Fruit fly (Drosophila melanogaster) whole organism, embryonic: ENCODE measurements around the gene CG6126.
A peak's percentile ranks its signal among the peaks of the same experiment; 100 is the strongest.

Experiments
- Atf-2 ChIP-seq: fragments of 200-800 bp; sonication (Bioruptor generic); optimal IDR thresholded peaks from 2 replicates; lab custom pipeline; 2016; ENCODE audit warnings: missing biosample characterization, missing genetic modification characterization
- BEAF-32 ChIP-seq: fragments of 200-800 bp; sonication (Bioruptor generic); optimal IDR thresholded peaks from 3 replicates; lab custom pipeline; 2017; ENCODE audit warnings: missing biosample characterization, missing genetic modification characterization, mild to moderate bottlenecking, moderate library complexity, missing genetic modification reagents
- CG10543 ChIP-seq: fragments of 200-800 bp; sonication (Bioruptor generic); optimal IDR thresholded peaks from 3 replicates; lab custom pipeline; 2017; ENCODE audit warnings: missing biosample characterization, mild to moderate bottlenecking, missing genetic modification characterization, moderate library complexity
- CG11085 ChIP-seq: fragments of 200-800 bp; sonication (Bioruptor generic); IDR thresholded peaks from 2 replicates; pipeline ENCODE4 v1.3.6; 2022; ENCODE audit warnings: missing biosample characterization, missing genetic modification characterization
- CG11247 ChIP-seq: fragments of 200-800 bp; sonication (Bioruptor generic); IDR thresholded peaks from 2 replicates; pipeline ENCODE4 v1.3.6; 2022; ENCODE audit warnings: missing biosample characterization, missing genetic modification characterization
- CG1233 ChIP-seq: fragments of 200-800 bp; sonication (Bioruptor generic); optimal IDR thresholded peaks from 4 replicates; lab custom pipeline; 2018; ENCODE audit warnings: missing biosample characterization, mild to moderate bottlenecking, missing genetic modification characterization
- CG13894 ChIP-seq: fragments of 200-800 bp; sonication (Bioruptor generic); optimal IDR thresholded peaks from 3 replicates; lab custom pipeline; 2018; ENCODE audit warnings: missing biosample characterization, mild to moderate bottlenecking, missing genetic modification characterization, moderate library complexity
- CG17912 ChIP-seq: fragments of 200-800 bp; sonication (Bioruptor generic); optimal IDR thresholded peaks from 2 replicates; lab custom pipeline; 2018; ENCODE audit warnings: missing biosample characterization, mild to moderate bottlenecking, missing genetic modification characterization
- CG18262 ChIP-seq: fragments of 200-800 bp; optimal IDR thresholded peaks from 3 replicates; lab custom pipeline; 2019; ENCODE audit warnings: missing biosample characterization, mild to moderate bottlenecking, missing genetic modification characterization, moderate library complexity
- CG3281 ChIP-seq: fragments of 200-800 bp; sonication (Bioruptor generic); optimal IDR thresholded peaks from 3 replicates; lab custom pipeline; 2017; ENCODE audit warnings: missing biosample characterization, mild to moderate bottlenecking, missing genetic modification characterization
- CG3726 ChIP-seq: fragments of 200-800 bp; sonication (Bioruptor generic); IDR thresholded peaks from 3 replicates; pipeline ENCODE4, ENCODE4 v1.3.6; 2022; ENCODE audit warnings: missing biosample characterization, missing genetic modification characterization
- CG4820 ChIP-seq: fragments of 200-800 bp; sonication (Bioruptor generic); optimal IDR thresholded peaks from 3 replicates; lab custom pipeline; 2016; ENCODE audit warnings: missing biosample characterization, missing genetic modification characterization
- CG5180 ChIP-seq: fragments of 200-800 bp; sonication (Bioruptor generic); optimal IDR thresholded peaks from 3 replicates; lab custom pipeline; 2017; ENCODE audit warnings: missing biosample characterization, missing genetic modification characterization, mild to moderate bottlenecking, moderate library complexity, missing genetic modification reagents
- Deaf1 ChIP-seq: fragments of 200-800 bp; optimal IDR thresholded peaks from 3 replicates; lab custom pipeline; 2019; ENCODE audit warnings: missing biosample characterization, mild to moderate bottlenecking, missing genetic modification characterization, moderate library complexity
- Dip3 ChIP-seq: fragments of 200-800 bp; sonication (Bioruptor generic); optimal IDR thresholded peaks from 3 replicates; lab custom pipeline; 2016; ENCODE audit warnings: missing biosample characterization, missing genetic modification characterization
- HHEX ChIP-seq: fragments of 200-800 bp; sonication (Bioruptor generic); optimal IDR thresholded peaks from 3 replicates; lab custom pipeline; 2017; ENCODE audit warnings: missing biosample characterization, mild to moderate bottlenecking, missing genetic modification characterization, missing genetic modification reagents
- Hand ChIP-seq: fragments of 200-800 bp; sonication (Bioruptor generic); optimal IDR thresholded peaks from 2 replicates; lab custom pipeline; 2017; ENCODE audit warnings: mild to moderate bottlenecking, missing biosample characterization, missing genetic modification reagents, missing genetic modification characterization
- HmgD ChIP-seq: fragments of 200-800 bp; sonication (Bioruptor generic); optimal IDR thresholded peaks from 3 replicates; lab custom pipeline; 2016; ENCODE audit warnings: missing biosample characterization, missing genetic modification characterization
- HmgZ ChIP-seq: fragments of 200-800 bp; sonication (Bioruptor generic); optimal IDR thresholded peaks from 2 replicates; lab custom pipeline; 2018; ENCODE audit warnings: missing biosample characterization, mild to moderate bottlenecking, missing genetic modification characterization
- Med ChIP-seq: fragments of 200-800 bp; sonication (Bioruptor generic); peaks from one replicate; lab custom pipeline; 2016; ENCODE audit warnings: missing biosample characterization, missing genetic modification characterization, mild to moderate bottlenecking, inconsistent platforms, moderate library complexity
- Meics ChIP-seq: fragments of 200-800 bp; sonication (Bioruptor generic); optimal IDR thresholded peaks from 2 replicates; lab custom pipeline; 2017; ENCODE audit warnings: missing biosample characterization, mild to moderate bottlenecking, missing genetic modification characterization
- NC2β ChIP-seq: fragments of 200-800 bp; sonication (Bioruptor generic); optimal IDR thresholded peaks from 2 replicates; lab custom pipeline; 2016; ENCODE audit warnings: missing biosample characterization, missing genetic modification characterization
- Nf-YC ChIP-seq: fragments of 200-800 bp; optimal IDR thresholded peaks from 3 replicates; lab custom pipeline; 2019; ENCODE audit warnings: missing biosample characterization, mild to moderate bottlenecking, missing genetic modification characterization, moderate library complexity
- TFAM ChIP-seq: fragments of 200-800 bp; sonication (Bioruptor generic); optimal IDR thresholded peaks from 2 replicates; lab custom pipeline; 2017; ENCODE audit warnings: missing biosample characterization, missing genetic modification characterization, inconsistent platforms
- abd-A ChIP-seq: fragments of 200-800 bp; sonication (Bioruptor generic); optimal IDR thresholded peaks from 3 replicates; lab custom pipeline; 2019; ENCODE audit warnings: missing biosample characterization, mild to moderate bottlenecking, missing genetic modification characterization, moderate library complexity
- ap ChIP-seq: fragments of 200-800 bp; sonication (Bioruptor generic); IDR thresholded peaks from 2 replicates; pipeline ENCODE4 v1.3.6; 2022; ENCODE audit warnings: missing biosample characterization, missing genetic modification characterization
- bab2 ChIP-seq: fragments of 200-800 bp; sonication (Bioruptor generic); optimal IDR thresholded peaks from 2 replicates; lab custom pipeline; 2016; ENCODE audit warnings: missing biosample characterization, missing genetic modification characterization
- bigmax ChIP-seq: fragments of 200-800 bp; sonication (Bioruptor generic); optimal IDR thresholded peaks from 2 replicates; lab custom pipeline; 2018; ENCODE audit warnings: missing biosample characterization, mild to moderate bottlenecking, missing genetic modification characterization
- bsh ChIP-seq, 2 experiments: fragments of 200-800 bp; sonication (Bioruptor generic); optimal IDR thresholded peaks; 2 replicates each; lab custom pipeline; 2017 to 2018; ENCODE audit warnings: mild to moderate bottlenecking in 2 of 2, missing biosample characterization in 2 of 2, missing genetic modification characterization in 2 of 2, moderate library complexity in 1 of 2
- cato ChIP-seq: fragments of 200-800 bp; sonication (Bioruptor generic); optimal IDR thresholded peaks from 2 replicates; lab custom pipeline; 2016; ENCODE audit warnings: missing biosample characterization, missing genetic modification characterization, borderline replicate concordance
- cg ChIP-seq: fragments of 200-800 bp; sonication (Bioruptor generic); optimal IDR thresholded peaks from 3 replicates; lab custom pipeline; 2019; ENCODE audit warnings: missing biosample characterization, mild to moderate bottlenecking, missing genetic modification characterization, moderate library complexity
- dati ChIP-seq: fragments of 200-800 bp; sonication (Bioruptor generic); IDR thresholded peaks from 2 replicates; pipeline ENCODE4 v1.3.6; 2022; ENCODE audit warnings: missing biosample characterization, missing genetic modification characterization
- en ChIP-seq: fragments of 200-800 bp; sonication (Bioruptor generic); optimal IDR thresholded peaks from 2 replicates; lab custom pipeline; 2016; ENCODE audit warnings: missing biosample characterization, missing genetic modification characterization
- exex ChIP-seq: fragments of 200-800 bp; sonication (Bioruptor generic); optimal IDR thresholded peaks from 4 replicates; lab custom pipeline; 2018; ENCODE audit warnings: missing biosample characterization, mild to moderate bottlenecking, missing genetic modification characterization, moderate library complexity
- gcm ChIP-seq: fragments of 200-800 bp; sonication (Bioruptor generic); optimal IDR thresholded peaks from 2 replicates; lab custom pipeline; 2019; ENCODE audit warnings: missing biosample characterization, mild to moderate bottlenecking, missing genetic modification characterization, moderate library complexity
- h ChIP-seq: fragments of >200 bp; optimal IDR thresholded peaks from 2 replicates; lab custom pipeline; 2017
- hb ChIP-seq: fragments of 200-800 bp; sonication (Bioruptor generic); IDR thresholded peaks from 3 replicates; pipeline ENCODE4 v1.3.6; 2022; ENCODE audit warnings: missing biosample characterization, missing genetic modification characterization; ENCODE audit not compliant: partially characterized antibody
- lab ChIP-seq: fragments of 200-800 bp; sonication (Bioruptor generic); optimal IDR thresholded peaks from 3 replicates; lab custom pipeline; 2017; ENCODE audit warnings: missing biosample characterization, missing genetic modification characterization, mild to moderate bottlenecking, moderate library complexity, missing genetic modification reagents
- lilli ChIP-seq: fragments of 200-800 bp; sonication (Bioruptor generic); optimal IDR thresholded peaks from 3 replicates; lab custom pipeline; 2016; ENCODE audit warnings: missing biosample characterization, missing genetic modification characterization
- p53 ChIP-seq: fragments of 200-800 bp; sonication (Bioruptor generic); optimal IDR thresholded peaks from 2 replicates; lab custom pipeline; 2016; ENCODE audit warnings: missing biosample characterization, missing genetic modification characterization
- pb ChIP-seq: fragments of 200-800 bp; sonication (Bioruptor generic); optimal IDR thresholded peaks from 3 replicates; lab custom pipeline; 2016; ENCODE audit warnings: missing biosample characterization, missing genetic modification characterization
- pnt ChIP-seq: fragments of 200-800 bp; sonication (Bioruptor generic); optimal IDR thresholded peaks from 3 replicates; lab custom pipeline; 2016; ENCODE audit warnings: missing biosample characterization, missing genetic modification characterization
- pzg ChIP-seq: fragments of 200-800 bp; sonication (Bioruptor generic); optimal IDR thresholded peaks from 3 replicates; lab custom pipeline; 2018; ENCODE audit warnings: missing biosample characterization, mild to moderate bottlenecking, missing genetic modification characterization, moderate library complexity
- schlank ChIP-seq: fragments of 200-800 bp; sonication (Bioruptor generic); optimal IDR thresholded peaks from 2 replicates; lab custom pipeline; 2018; ENCODE audit warnings: missing biosample characterization, mild to moderate bottlenecking, missing genetic modification characterization
- sd ChIP-seq: fragments of 200-800 bp; sonication (Bioruptor generic); optimal IDR thresholded peaks from 3 replicates; lab custom pipeline; 2018; ENCODE audit warnings: missing biosample characterization, mild to moderate bottlenecking, missing genetic modification characterization, moderate library complexity
- sima ChIP-seq: fragments of 200-800 bp; sonication (Bioruptor generic); optimal IDR thresholded peaks from 2 replicates; lab custom pipeline; 2016; ENCODE audit warnings: missing biosample characterization, missing genetic modification characterization
- ttk ChIP-seq: fragments of 200-800 bp; sonication (Bioruptor generic); IDR thresholded peaks from 2 replicates; pipeline ENCODE4 v2.1.2; 2022; ENCODE audit warnings: missing biosample characterization, missing genetic modification characterization
- vvl ChIP-seq: fragments of 200-800 bp; sonication (Bioruptor generic); IDR thresholded peaks from 2 replicates; pipeline ENCODE4 v1.3.6; 2022; ENCODE audit warnings: missing biosample characterization, missing genetic modification characterization
- wor ChIP-seq: fragments of 200-800 bp; sonication (Bioruptor generic); IDR thresholded peaks from 2 replicates; pipeline ENCODE4 v1.3.6; 2022; ENCODE audit warnings: missing biosample characterization, missing genetic modification characterization
- zfh1 ChIP-seq: fragments of 200-800 bp; sonication (Bioruptor generic); IDR thresholded peaks from 3 replicates; pipeline ENCODE4 v1.3.6; 2022; ENCODE audit warnings: missing biosample characterization, missing genetic modification characterization
- zfh2 ChIP-seq: fragments of 200-800 bp; sonication (Bioruptor generic); optimal IDR thresholded peaks from 2 replicates; lab custom pipeline; 2016; ENCODE audit warnings: missing biosample characterization, missing genetic modification characterization

The CG6126 gene

DNA sequence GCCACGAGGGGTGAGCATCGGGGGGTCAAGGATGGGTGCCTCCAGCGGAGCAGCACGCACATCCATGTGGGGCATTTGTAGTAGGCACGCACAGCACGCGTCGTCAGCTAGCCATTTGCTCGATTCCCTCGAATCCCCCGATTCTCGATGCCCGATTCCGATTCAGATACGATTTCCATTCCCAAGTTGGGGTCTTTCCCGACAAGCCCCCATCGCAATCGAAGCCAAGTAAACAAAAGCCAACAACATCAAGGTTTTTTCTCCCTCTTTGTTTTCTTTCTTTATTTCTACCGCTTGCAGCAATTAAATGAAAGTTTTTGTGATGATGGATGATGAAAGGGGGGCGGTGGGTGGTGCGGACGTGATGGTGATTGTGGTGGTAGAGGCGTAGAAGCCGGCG is 24.2 kb upstream of the CG6126 start (continued):
- TF ChIP-seq CG18262 (tag; lab: Kevin White, UChicago) (no peak), Dip3 (GFP tag; lab: Kevin White, UChicago) (no peak), en (GFP tag; lab: Kevin White, UChicago) (no peak), lab (GFP tag; lab: Kevin White, UChicago) (peak; percentile 17), p53 (GFP tag; lab: Kevin White, UChicago) (no peak), bab2 (GFP tag; lab: Kevin White, UChicago) (no peak), ttk (no peak), CG1233 (GFP tag; lab: Kevin White, UChicago) (no peak), sd (tag; lab: Kevin White, UChicago) (no peak), h (no peak), CG5180 (GFP tag; lab: Kevin White, UChicago) (peak; percentile 1), CG11085 (GFP tag; lab: Robert Waterston, UW) (no peak), bigmax (GFP tag; lab: Kevin White, UChicago) (no peak), wor (GFP tag; lab: Robert Waterston, UW) (no peak), CG4820 (GFP tag; lab: Kevin White, UChicago) (no peak), BEAF-32 (GFP tag; lab: Kevin White, UChicago) (no peak), dati (no peak), NC2β (GFP tag; lab: Kevin White, UChicago) (no peak), cato (GFP tag; lab: Kevin White, UChicago) (no peak), CG10543 (peak; percentile 23), bsh (GFP tag; optimal IDR thresholded peaks at IDR 0.05; lab: Kevin White, UChicago) (no peak)

DNA sequence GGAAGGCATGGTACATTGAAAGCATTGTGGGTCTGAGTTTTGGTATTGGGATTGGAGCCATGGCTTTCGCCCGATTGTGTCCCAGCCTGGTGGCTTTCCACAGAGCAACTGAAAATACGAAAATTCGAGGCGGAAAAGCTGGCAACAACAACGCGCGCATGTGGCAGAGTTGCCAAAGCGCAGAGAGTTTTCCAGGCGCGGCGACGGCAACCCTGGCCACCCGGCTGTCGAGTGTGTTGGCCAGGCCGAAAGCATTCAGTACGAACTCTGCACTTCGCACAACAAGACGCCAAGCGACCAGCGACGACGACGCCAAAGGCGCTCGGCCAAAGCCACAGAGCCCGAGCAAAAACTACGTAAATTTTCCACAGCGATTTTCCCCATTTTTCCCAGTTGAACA is 22.9 kb upstream of the CG6126 start:
- peak; percentile 6 for TF ChIP-seq Nf-YC (tag; lab: Kevin White, UChicago)
- peak; percentile 73 for TF ChIP-seq CG13894 (tag; lab: Kevin White, UChicago)
- TF ChIP-seq sima (GFP tag; lab: Kevin White, UChicago): no peak
- peak; percentile 0 for TF ChIP-seq CG3281 (GFP tag; lab: Kevin White, UChicago)
- TF ChIP-seq Deaf1 (tag; lab: Kevin White, UChicago): peak; percentile 92
- TF ChIP-seq pnt (GFP tag; lab: Kevin White, UChicago): no peak
- no peak for TF ChIP-seq CG11247 (GFP tag; lab: Robert Waterston, UW)
- no peak for TF ChIP-seq ap (GFP tag; lab: Robert Waterston, UW)
- TF ChIP-seq hb: no peak
- TF ChIP-seq abd-A (tag; lab: Kevin White, UChicago): peak; percentile 64
- TF ChIP-seq pb (GFP tag; lab: Kevin White, UChicago): peak; percentile 1
- peak; percentile 78 for TF ChIP-seq CG10543
- no peak for TF ChIP-seq HmgZ
- no peak for TF ChIP-seq zfh1 (GFP tag; lab: Robert Waterston, UW)
- TF ChIP-seq Hand: peak; percentile 13
- TF ChIP-seq schlank (tag; lab: Kevin White, UChicago): no peak
- TF ChIP-seq gcm (GFP tag; lab: Kevin White, UChicago): no peak
- peak; percentile 32 for TF ChIP-seq pzg (GFP tag; lab: Kevin White, UChicago)
- no peak for TF ChIP-seq Meics (GFP tag; lab: Kevin White, UChicago)
- no peak for TF ChIP-seq CG3726
- TF ChIP-seq HHEX (GFP tag; lab: Kevin White, UChicago): peak; percentile 2
- TF ChIP-seq zfh2 (GFP tag; lab: Kevin White, UChicago): no peak
- peak; percentile 37 for TF ChIP-seq lab (GFP tag; lab: Kevin White, UChicago)
- TF ChIP-seq Med (GFP tag; lab: Kevin White, UChicago): peak; percentile 77
- peak; percentile 77 for TF ChIP-seq CG5180 (GFP tag; lab: Kevin White, UChicago)
- no peak for TF ChIP-seq Atf-2
- TF ChIP-seq cg: no peak
- TF ChIP-seq exex (tag; lab: Kevin White, UChicago): no peak
- TF ChIP-seq HmgD (GFP tag; lab: Kevin White, UChicago): no peak
- no peak for TF ChIP-seq lilli (GFP tag; lab: Kevin White, UChicago)
- TF ChIP-seq CG17912 (GFP tag; lab: Kevin White, UChicago): no peak
- TF ChIP-seq TFAM: no peak
- TF ChIP-seq vvl (GFP tag; lab: Robert Waterston, UW): no peak
